Fruit fly (Drosophila melanogaster): ENCODE results near the gene rux.

rux gene

DNA sequence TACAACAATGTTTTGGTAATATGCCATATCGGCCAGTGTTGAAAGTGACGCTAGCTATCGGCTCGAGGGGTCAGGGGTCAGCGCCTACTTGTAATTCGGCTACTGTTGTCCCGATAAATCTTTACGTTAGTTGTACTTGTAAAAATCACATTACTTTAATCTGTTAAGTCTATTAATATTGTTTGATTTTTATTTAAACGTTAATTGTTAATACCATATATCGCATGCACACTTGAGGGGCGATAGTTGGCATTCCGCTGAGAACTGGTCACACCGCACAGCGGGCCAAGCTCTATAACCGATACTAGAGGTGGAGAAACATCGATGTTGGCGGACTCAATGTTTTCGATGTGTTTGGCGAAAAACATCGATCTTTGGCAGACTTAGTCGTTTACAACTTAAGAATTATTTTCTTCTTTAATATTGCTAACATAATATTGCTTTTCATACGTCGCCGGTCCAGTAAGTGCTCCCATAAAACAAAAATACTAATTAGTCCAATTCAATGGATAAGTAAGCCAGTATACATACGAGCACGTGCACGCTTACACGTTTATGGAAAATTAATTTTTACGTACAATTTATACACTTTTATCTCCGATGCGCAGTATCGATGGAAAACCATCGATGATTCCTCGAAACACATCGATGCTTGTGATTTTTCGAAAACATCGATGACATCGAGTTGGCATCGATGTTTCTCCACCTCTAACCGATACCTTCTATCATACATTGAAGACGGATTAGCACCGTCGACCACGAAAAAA lies at the start of gene rux, which contains the start of gene MCTS1:
rux (minus strand) TSS at position 621 of the 767 bp plus-strand sequence.
MCTS1 (plus strand) TSS at position 713 of the 767 bp plus-strand sequence.
- TF ChIP-seq lola (GFP tag; optimal IDR thresholded peaks at IDR 0.05) (peak in 1 of 3 experiments; percentile 19), Jarid2 (GFP tag; optimal IDR thresholded peaks at IDR 0.05) (no peak), CG9727 (GFP tag; optimal IDR thresholded peaks at IDR 0.05) (peak; percentile 45), CG3281 (GFP tag; optimal IDR thresholded peaks at IDR 0.05) (no peak), Myb (GFP tag; optimal IDR thresholded peaks at IDR 0.05) (peak; percentile 1), CG9876 (GFP tag; optimal IDR thresholded peaks at IDR 0.05) (no peak), CG3847 (GFP tag; IDR thresholded peaks at IDR 0.05) (peak; percentile 71), Oli (tag; optimal IDR thresholded peaks at IDR 0.05) (peak; percentile 6), hb (GFP tag; IDR thresholded peaks at IDR 0.05; ENCODE audit: partially characterized antibody) (peak; percentile 90), CG33213 (GFP tag; optimal IDR thresholded peaks at IDR 0.05) (peak; percentile 19), Hmr (GFP tag; optimal IDR thresholded peaks at IDR 0.05) (peak; percentile 9), crc (GFP tag; optimal IDR thresholded peaks at IDR 0.05) (peak; percentile 31), CG13287 (GFP tag; IDR thresholded peaks at IDR 0.05; ENCODE audit: partially characterized antibody) (peak; percentile 95), CG15269 (tag; optimal IDR thresholded peaks at IDR 0.05) (no peak), pum (GFP tag; optimal IDR thresholded peaks at IDR 0.05) (peak; percentile 53), CHES-1-like (GFP tag; optimal IDR thresholded peaks at IDR 0.05) (peak; percentile 32), sna (GFP tag; IDR thresholded peaks at IDR 0.05; ENCODE audit: partially characterized antibody) (peak; percentile 94), Sry-β (GFP tag; optimal IDR thresholded peaks at IDR 0.05) (no peak), MESR4 (GFP tag; optimal IDR thresholded peaks at IDR 0.05) (peak; percentile 44), CG11504 (tag; optimal IDR thresholded peaks at IDR 0.05) (peak; percentile 44), Aef1 (GFP tag; IDR thresholded peaks at IDR 0.05) (peak; percentile 22; the same call in 1 of the 3 replicates), toy (GFP tag; IDR thresholded peaks at IDR 0.05) (no peak), Rfx (GFP tag; IDR thresholded peaks at IDR 0.05) (peak; percentile 56), sens-2 (GFP tag; IDR thresholded peaks at IDR 0.05) (no peak), gfzf (GFP tag; optimal IDR thresholded peaks at IDR 0.05) (peak; percentile 65), CG9215 (GFP tag; IDR thresholded peaks at IDR 0.05) (peak; percentile 40), cato (GFP tag; optimal IDR thresholded peaks at IDR 0.05; ENCODE audit: borderline replicate concordance) (peak; percentile 5), Stat92E (GFP tag; optimal IDR thresholded peaks at IDR 0.05) (no peak), tx (GFP tag; optimal IDR thresholded peaks at IDR 0.05) (no peak), CG15601 (tag; optimal IDR thresholded peaks at IDR 0.05) (no peak), zen2 (GFP tag; IDR thresholded peaks at IDR 0.05; ENCODE audit: partially characterized antibody) (peak; percentile 90), MBD-R2 (GFP tag; IDR thresholded peaks at IDR 0.05) (peak; percentile 52; the same call in 1 of the 2 replicates), knrl (GFP tag; IDR thresholded peaks at IDR 0.05; ENCODE audit: partially characterized antibody) (peak; percentile 94), zfh1 (GFP tag; IDR thresholded peaks at IDR 0.05) (no peak), CG12155 (GFP tag; optimal IDR thresholded peaks at IDR 0.05) (peak; percentile 29), chinmo (GFP tag; IDR thresholded peaks at IDR 0.05; ENCODE audit: partially characterized antibody) (peak; percentile 89), CG10267 (tag; optimal IDR thresholded peaks at IDR 0.05) (peak; percentile 93), CG18619 (GFP tag; optimal IDR thresholded peaks at IDR 0.05) (peak; percentile 17), trem (tag; optimal IDR thresholded peaks at IDR 0.05) (peak; percentile 65), zen (tag; optimal IDR thresholded peaks at IDR 0.05) (peak; percentile 17), CG4617 (GFP tag; optimal IDR thresholded peaks at IDR 0.05; ENCODE audit: borderline replicate concordance) (peak; percentile 48), tio (GFP tag; optimal IDR thresholded peaks at IDR 0.05) (peak; percentile 42), PHDP (tag; optimal IDR thresholded peaks at IDR 0.05) (no peak), pzg (GFP tag; optimal IDR thresholded peaks at IDR 0.05) (peak; percentile 57), kni (GFP tag; optimal IDR thresholded peaks at IDR 0.05) (no peak), chif (GFP tag; optimal IDR thresholded peaks at IDR 0.05) (peak in 1 of 2 experiments; percentile 19), bcd (GFP tag; optimal IDR thresholded peaks at IDR 0.05) (peak; percentile 31)

All from whole organism, embryonic.